Worm (Caenorhabditis elegans): Measurements from ENCODE around the gene ppm-2.

DNA sequence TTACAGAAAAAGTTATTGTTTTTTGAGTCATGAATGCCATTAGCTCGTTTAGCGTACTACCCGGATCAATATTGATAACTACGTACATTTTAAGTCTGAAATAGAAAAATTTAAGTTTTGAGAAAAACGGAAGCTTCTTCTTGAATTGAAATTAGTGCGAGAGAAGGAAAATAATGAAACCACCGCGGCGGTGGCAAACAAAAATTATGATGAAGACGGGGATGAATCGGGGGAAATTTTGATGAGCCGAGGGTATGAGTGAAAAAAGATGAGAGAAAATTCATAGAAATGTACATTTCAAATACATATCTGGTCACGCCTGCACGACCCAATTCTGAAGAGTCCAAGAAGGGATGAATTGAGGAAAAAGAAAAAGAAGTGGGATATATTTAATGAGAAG is 15.0 kb downstream of the ppm-2 start, which contains the start of gene T23F11.4:
- TF ChIP-seq ceh-8 (GFP tag; optimal IDR thresholded peaks at IDR 0.05) (no peak), lin-39 (tag; optimal IDR thresholded peaks at IDR 0.05) (no peak), blmp-1 (tag; optimal IDR thresholded peaks at IDR 0.05) (no peak), fos-1 (tag; optimal IDR thresholded peaks at IDR 0.05) (no peak), snpc-4 (tag; optimal IDR thresholded peaks at IDR 0.05) (no peak), rnt-1 (tag; optimal IDR thresholded peaks at IDR 0.05) (no peak), fkh-10 (GFP tag; optimal IDR thresholded peaks at IDR 0.05) (no peak), dsc-1 (tag; optimal IDR thresholded peaks at IDR 0.05) (no peak), xbp-1 (tag; optimal IDR thresholded peaks at IDR 0.05) (no peak), mep-1 (tag; optimal IDR thresholded peaks at IDR 0.05) (no peak)
